Worm (Caenorhabditis elegans) whole organism, early embryonic: Measurements from ENCODE around the gene srsx-37.
"Not testable (repeated sequence)": the region's sequence is repeated elsewhere in the genome, so short reads cannot be mapped to it uniquely, and the experiment has no call there.

ENCODE experiments used
- flt-1 ChIP-seq: fragments of 200-800 bp; sonication (Bioruptor generic); IDR thresholded peaks from 2 replicates; pipeline ENCODE4 v1.3.6; 2022; ENCODE audit warnings: missing genetic modification characterization, missing compliant biosample characterization
- sea-1 ChIP-seq: fragments of 200-800 bp; sonication (Bioruptor generic); conservative IDR thresholded peaks from 2 replicates; pipeline ENCODE4 v1.3.6; 2022; ENCODE audit warnings: missing genetic modification characterization, missing compliant biosample characterization
- tbx-37 ChIP-seq: fragments of 200-800 bp; sonication (Bioruptor generic); conservative IDR thresholded peaks from 2 replicates; pipeline ENCODE4 v1.3.6; 2022; ENCODE audit warnings: missing genetic modification reagents, missing genetic modification characterization, missing compliant biosample characterization

Gene srsx-37

ce11 chrV:15207681-15208080 is 51.3 kb downstream of the srsx-37 start, which contains the start of gene C41G6.12:
Gene C41G6.12 (minus strand): TSS chrV:15207781.
- TF ChIP-seq flt-1, sea-1, tbx-37 (GFP tag; lab: Robert Waterston, UW): not testable (repeated sequence)
